Fruit fly (Drosophila melanogaster): ENCODE results near the gene Mst84Dc.

Gene Mst84Dc

dm6 chr3R:7346445-7346844, 18.0 kb downstream of the Mst84Dc start, which contains the start of gene nxf4 (continued):
- TF ChIP-seq CG10366 (GFP tag; IDR thresholded peaks at IDR 0.05), result peak; percentile 64
- peak; percentile 32 for TF ChIP-seq CG4282 (GFP tag; optimal IDR thresholded peaks at IDR 0.05)
- TF ChIP-seq CG13894 (tag; optimal IDR thresholded peaks at IDR 0.05), result peak; percentile 34
- TF ChIP-seq amos (GFP tag; IDR thresholded peaks at IDR 0.05; ENCODE audit: partially characterized antibody), result peak; percentile 73
- peak; percentile 62 for TF ChIP-seq CG32772 (GFP tag; IDR thresholded peaks at IDR 0.05)
- peak; percentile 31 for TF ChIP-seq CG15514 (GFP tag; optimal IDR thresholded peaks at IDR 0.05)
- peak; percentile 39 for TF ChIP-seq CG18476 (GFP tag; optimal IDR thresholded peaks at IDR 0.05)
- TF ChIP-seq CG2120 (GFP tag; optimal IDR thresholded peaks at IDR 0.05), result peak; percentile 74
- TF ChIP-seq Dp (GFP tag; optimal IDR thresholded peaks at IDR 0.05), result no peak
- peak; percentile 62; the same call in 1 of the 3 replicates for TF ChIP-seq H15 (GFP tag; IDR thresholded peaks at IDR 0.05)
- peak; percentile 52 for TF ChIP-seq CG9727 (GFP tag; optimal IDR thresholded peaks at IDR 0.05)
- no peak for TF ChIP-seq CG6683 (GFP tag; optimal IDR thresholded peaks at IDR 0.05)
- TF ChIP-seq ro (GFP tag; IDR thresholded peaks at IDR 0.05), result no peak
- TF ChIP-seq CoRest (tag; optimal IDR thresholded peaks at IDR 0.05), result peak; percentile 75
- peak; percentile 60 for TF ChIP-seq da (GFP tag; optimal IDR thresholded peaks at IDR 0.05)
- TF ChIP-seq HLH3B (GFP tag; IDR thresholded peaks at IDR 0.05), result peak; percentile 70; the same call in 1 of the 2 replicates
- peak; percentile 41 for TF ChIP-seq CG3281 (GFP tag; optimal IDR thresholded peaks at IDR 0.05)
- TF ChIP-seq lbe (GFP tag; optimal IDR thresholded peaks at IDR 0.05), result no peak
- TF ChIP-seq CG2875 (GFP tag; optimal IDR thresholded peaks at IDR 0.05), result peak; percentile 2
- TF ChIP-seq kni (GFP tag; optimal IDR thresholded peaks at IDR 0.05), result no peak
- TF ChIP-seq PHDP (tag; optimal IDR thresholded peaks at IDR 0.05), result peak; percentile 76
- TF ChIP-seq HLH54F (GFP tag; optimal IDR thresholded peaks at IDR 0.05), result peak; percentile 68
- TF ChIP-seq Elba2 (GFP tag; optimal IDR thresholded peaks at IDR 0.05), result peak; percentile 42
- peak; percentile 83 for TF ChIP-seq CG42726 (GFP tag; IDR thresholded peaks at IDR 0.05; ENCODE audit: partially characterized antibody)
- TF ChIP-seq CG11085 (GFP tag; IDR thresholded peaks at IDR 0.05), result 0 out of 2 replicates have a peak, but pooled peaks have one; percentile 45
- TF ChIP-seq cg (GFP tag; optimal IDR thresholded peaks at IDR 0.05), result no peak
- TF ChIP-seq Dip2 (GFP tag; IDR thresholded peaks at IDR 0.05), result peak; percentile 96
- TF ChIP-seq D19A (tag; optimal IDR thresholded peaks at IDR 0.05), result peak; percentile 36
- TF ChIP-seq CG9797 (GFP tag; optimal IDR thresholded peaks at IDR 0.05), result no peak
- peak; percentile 63 for TF ChIP-seq CG15601 (tag; optimal IDR thresholded peaks at IDR 0.05)
- no peak for TF ChIP-seq fru (optimal IDR thresholded peaks at IDR 0.05)
- TF ChIP-seq CG17912 (GFP tag; optimal IDR thresholded peaks at IDR 0.05), result peak; percentile 73
- peak; percentile 79 for TF ChIP-seq CG8944 (GFP tag; optimal IDR thresholded peaks at IDR 0.05)
- peak; percentile 88 for TF ChIP-seq CG9876 (GFP tag; optimal IDR thresholded peaks at IDR 0.05)
- peak; percentile 75 for TF ChIP-seq CG10654 (GFP tag; optimal IDR thresholded peaks at IDR 0.05)
- TF ChIP-seq btn (GFP tag; optimal IDR thresholded peaks at IDR 0.05), result peak; percentile 59
- TF ChIP-seq sr (GFP tag; IDR thresholded peaks at IDR 0.05), result no peak
- TF ChIP-seq CG11456 (GFP tag; IDR thresholded peaks at IDR 0.05), result peak; percentile 93
- peak; percentile 75 for TF ChIP-seq dmrt11E (tag; optimal IDR thresholded peaks at IDR 0.05)
- peak; percentile 35 for TF ChIP-seq fd96Cb (tag; optimal IDR thresholded peaks at IDR 0.05)
- peak; percentile 12 for TF ChIP-seq CG9437 (GFP tag; optimal IDR thresholded peaks at IDR 0.05)
- no peak for TF ChIP-seq CG15073 (GFP tag; optimal IDR thresholded peaks at IDR 0.05)
- TF ChIP-seq CG3163 (GFP tag; optimal IDR thresholded peaks at IDR 0.05), result peak; percentile 65
- no peak for TF ChIP-seq CG31365 (tag; optimal IDR thresholded peaks at IDR 0.05)
- TF ChIP-seq CG12071 (GFP tag; optimal IDR thresholded peaks at IDR 0.05), result peak; percentile 11
- no peak for TF ChIP-seq sqz (GFP tag; optimal IDR thresholded peaks at IDR 0.05)
- TF ChIP-seq her (GFP tag; optimal IDR thresholded peaks at IDR 0.05), result peak; percentile 57
- TF ChIP-seq CG30403 (GFP tag; optimal IDR thresholded peaks at IDR 0.05), result peak; percentile 84
- TF ChIP-seq sim (GFP tag; IDR thresholded peaks at IDR 0.05), result no peak
- no peak for TF ChIP-seq Hand (GFP tag; optimal IDR thresholded peaks at IDR 0.05)
- TF ChIP-seq CG6689 (GFP tag; IDR thresholded peaks at IDR 0.05), result peak; percentile 66; the same call in 1 of the 2 replicates

All from whole organism, embryonic.